Worm (Caenorhabditis elegans) whole organism, mixed stage, embryonic: ENCODE data around the gene aakg-4.

Experiments used
- blmp-1 ChIP-seq: fragments of 150-350 bp; optimal IDR thresholded peaks from 2 replicates; lab custom pipeline; 2014; ENCODE audit warnings: missing biosample characterization, missing genetic modification characterization
- ces-1 ChIP-seq: fragments of 150-350 bp; optimal IDR thresholded peaks from 2 replicates; lab custom pipeline; 2014; ENCODE audit warnings: missing biosample characterization, missing genetic modification reagents, missing genetic modification characterization
- nhr-237 ChIP-seq: fragments of 150-350 bp; optimal IDR thresholded peaks from 2 replicates; lab custom pipeline; 2014; ENCODE audit warnings: missing biosample characterization, missing genetic modification characterization
- nhr-76 ChIP-seq: sonication (generic microtip); optimal IDR thresholded peaks from 2 replicates; lab custom pipeline; 2017; ENCODE audit warnings: missing biosample characterization, missing genetic modification characterization
- unc-39 ChIP-seq: fragments of 150-350 bp; optimal IDR thresholded peaks from 2 replicates; lab custom pipeline; 2014; ENCODE audit warnings: missing biosample characterization, missing genetic modification characterization
- unc-62 ChIP-seq: fragments of 150-350 bp; optimal IDR thresholded peaks from 2 replicates; lab custom pipeline; 2014; ENCODE audit warnings: missing biosample characterization, missing genetic modification reagents, missing genetic modification characterization
- ztf-11 ChIP-seq: fragments of 150-350 bp; optimal IDR thresholded peaks from 2 replicates; lab custom pipeline; 2014; ENCODE audit warnings: missing biosample characterization, missing genetic modification characterization

DNA sequence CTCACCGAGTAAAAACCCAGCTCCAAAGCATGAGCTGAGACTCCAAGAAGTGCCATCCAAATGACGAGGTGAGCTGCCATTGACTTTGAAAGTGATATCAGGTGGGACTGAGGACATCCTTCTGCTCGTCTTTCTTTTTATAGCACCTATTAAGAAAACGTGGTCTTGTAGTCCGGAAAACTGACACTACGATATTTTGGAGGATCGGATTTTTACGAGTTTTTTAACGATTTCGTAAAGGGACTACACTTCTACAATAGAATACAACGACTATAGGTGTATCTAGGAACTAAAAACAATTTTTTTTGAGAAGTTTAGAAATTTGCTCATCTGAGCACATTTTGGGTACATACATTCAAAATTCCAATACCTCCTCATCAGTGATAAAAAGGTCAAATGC, 23.7 kb upstream of the aakg-4 start, which contains the start of gene nlp-23:
- TF ChIP-seq unc-62 (GFP tag; lab: Kevin White, UChicago) (no peak), blmp-1 (no peak), ztf-11 (tag; lab: Kevin White, UChicago) (no peak), unc-39 (tag; lab: Kevin White, UChicago) (no peak), ces-1 (GFP tag; lab: Kevin White, UChicago) (no peak), nhr-237 (tag; lab: Kevin White, UChicago) (no peak), nhr-76 (tag; lab: Kevin White, UChicago) (no peak)
